Fruit fly (Drosophila melanogaster): ENCODE measurements around the gene CG13005.

Gene CG13005

dm6 chrX:16834259-16834658 is 30.8 kb downstream of the CG13005 start (continued):
- TF ChIP-seq gcm2 (GFP tag; optimal IDR thresholded peaks at IDR 0.05): no peak
- TF ChIP-seq Dll (GFP tag; IDR thresholded peaks at IDR 0.05; ENCODE audit: partially characterized antibody): no peak
- no peak for TF ChIP-seq CG9797 (GFP tag; optimal IDR thresholded peaks at IDR 0.05)
- TF ChIP-seq CG4707 (GFP tag; optimal IDR thresholded peaks at IDR 0.05): no peak
- 0 out of 2 replicates have a peak, but pooled peaks have one; percentile 31 for TF ChIP-seq Ada2b (GFP tag; IDR thresholded peaks at IDR 0.05)
- TF ChIP-seq CG4617 (GFP tag; optimal IDR thresholded peaks at IDR 0.05; ENCODE audit: borderline replicate concordance): no peak
- no peak for TF ChIP-seq CG15073 (GFP tag; optimal IDR thresholded peaks at IDR 0.05)
- TF ChIP-seq Vsx1 (GFP tag; optimal IDR thresholded peaks at IDR 0.05): no peak
- TF ChIP-seq odd (GFP tag; optimal IDR thresholded peaks at IDR 0.05): no peak
- no peak for TF ChIP-seq ci (GFP tag; IDR thresholded peaks at IDR 0.05)
- no peak for TF ChIP-seq fd3F (GFP tag; optimal IDR thresholded peaks at IDR 0.05)
- TF ChIP-seq CG7745 (tag; optimal IDR thresholded peaks at IDR 0.05): no peak
- no peak for TF ChIP-seq CG8089 (GFP tag; optimal IDR thresholded peaks at IDR 0.05)
- no peak for TF ChIP-seq CG3065 (GFP tag; optimal IDR thresholded peaks at IDR 0.05)
- no peak for TF ChIP-seq ac (GFP tag; optimal IDR thresholded peaks at IDR 0.05)
- no peak for TF ChIP-seq CG10565 (GFP tag; optimal IDR thresholded peaks at IDR 0.05)
- TF ChIP-seq CG7928 (GFP tag; optimal IDR thresholded peaks at IDR 0.05): no peak
- TF ChIP-seq NFAT (GFP tag; IDR thresholded peaks at IDR 0.05): no peak
- no peak for TF ChIP-seq bigmax (GFP tag; optimal IDR thresholded peaks at IDR 0.05)
- no peak for TF ChIP-seq crp (GFP tag; optimal IDR thresholded peaks at IDR 0.05)
- no peak for TF ChIP-seq pita (GFP tag; optimal IDR thresholded peaks at IDR 0.05)
- peak; percentile 12 for TF ChIP-seq Fer3 (tag; optimal IDR thresholded peaks at IDR 0.05)
- peak; percentile 37; the same call in 1 of the 2 replicates for TF ChIP-seq slbo (GFP tag; IDR thresholded peaks at IDR 0.05)
- TF ChIP-seq Blimp-1 (GFP tag; optimal IDR thresholded peaks at IDR 0.05): peak; percentile 28
- no peak for TF ChIP-seq stwl (tag; optimal IDR thresholded peaks at IDR 0.05)
- no peak for TF ChIP-seq CG13775 (GFP tag; optimal IDR thresholded peaks at IDR 0.05)
- TF ChIP-seq CG1529 (GFP tag; optimal IDR thresholded peaks at IDR 0.05): peak; percentile 18
- TF ChIP-seq Awh (GFP tag; IDR thresholded peaks at IDR 0.05): no peak
- TF ChIP-seq CG8388 (GFP tag; optimal IDR thresholded peaks at IDR 0.05): no peak
- no peak for TF ChIP-seq Mes4 (GFP tag; optimal IDR thresholded peaks at IDR 0.05)
- TF ChIP-seq CG34422 (GFP tag; IDR thresholded peaks at IDR 0.05): no peak
- no peak for TF ChIP-seq lbe (GFP tag; optimal IDR thresholded peaks at IDR 0.05)
- TF ChIP-seq HHEX (GFP tag; optimal IDR thresholded peaks at IDR 0.05): no peak
- TF ChIP-seq NC2β (GFP tag; optimal IDR thresholded peaks at IDR 0.05): no peak
- no peak for TF ChIP-seq CG3726 (GFP tag; IDR thresholded peaks at IDR 0.05)
- no peak for TF ChIP-seq cato (GFP tag; optimal IDR thresholded peaks at IDR 0.05; ENCODE audit: borderline replicate concordance)
- peak; percentile 75 for TF ChIP-seq CG7839 (tag; optimal IDR thresholded peaks at IDR 0.05)
- TF ChIP-seq ranshi (GFP tag; IDR thresholded peaks at IDR 0.05): no peak
- peak; percentile 9 for TF ChIP-seq pum (GFP tag; optimal IDR thresholded peaks at IDR 0.05)
- no peak for TF ChIP-seq CG1647 (GFP tag; optimal IDR thresholded peaks at IDR 0.05)
- TF ChIP-seq cad (GFP tag; optimal IDR thresholded peaks at IDR 0.05): no peak
- no peak for TF ChIP-seq sna (GFP tag; IDR thresholded peaks at IDR 0.05; ENCODE audit: partially characterized antibody)
- TF ChIP-seq CG10431 (GFP tag; optimal IDR thresholded peaks at IDR 0.05): no peak
- no peak for TF ChIP-seq otp (GFP tag; IDR thresholded peaks at IDR 0.05)
- TF ChIP-seq bowl (GFP tag; IDR thresholded peaks at IDR 0.05): no peak
- TF ChIP-seq nom (GFP tag; optimal IDR thresholded peaks at IDR 0.05): no peak
- TF ChIP-seq grau (tag; optimal IDR thresholded peaks at IDR 0.05): peak; percentile 69
- peak; percentile 57 for TF ChIP-seq CG2712 (tag; optimal IDR thresholded peaks at IDR 0.05)
- TF ChIP-seq HmgZ (tag; optimal IDR thresholded peaks at IDR 0.05): no peak
- no peak for TF ChIP-seq B-H2 (GFP tag; optimal IDR thresholded peaks at IDR 0.05)
- no peak for TF ChIP-seq aop (GFP tag; IDR thresholded peaks at IDR 0.05)

Measured in whole organism, embryonic.